Worm (Caenorhabditis elegans): Measurements from ENCODE around the gene C25G6.4.

C25G6.4 gene

DNA sequence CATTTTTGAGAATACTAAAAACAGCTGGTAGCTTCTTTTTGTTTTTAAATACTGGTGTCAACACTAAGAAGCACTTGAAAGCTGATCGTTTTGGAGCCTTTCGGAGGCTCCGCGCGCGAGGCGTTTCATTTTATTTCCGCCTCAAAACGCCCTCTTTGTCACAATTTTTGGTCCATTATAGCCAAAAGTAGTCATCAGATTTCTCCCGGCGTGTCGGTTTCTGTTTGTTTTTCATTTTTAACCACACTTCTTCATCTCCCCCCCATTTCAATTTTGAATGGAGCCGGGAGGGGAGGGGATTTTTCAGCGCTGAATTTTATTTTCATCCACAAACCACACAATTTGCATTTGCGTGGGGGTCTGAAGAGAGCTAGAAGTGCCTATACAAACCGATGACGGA lies at the start of gene C25G6.4:
Gene C25G6.4, minus strand, starts transcription at position 101 of the 400 bp plus-strand sequence.
- TF ChIP-seq nhr-23 (tag; optimal IDR thresholded peaks at IDR 0.05): no peak
- TF ChIP-seq blmp-1 (tag; optimal IDR thresholded peaks at IDR 0.05; ENCODE audit: insufficient read depth): no peak
- no peak for TF ChIP-seq lin-11 (tag; optimal IDR thresholded peaks at IDR 0.05)
- no peak for TF ChIP-seq peb-1 (tag; optimal IDR thresholded peaks at IDR 0.05)
- no peak for TF ChIP-seq gmeb-1 (tag; optimal IDR thresholded peaks at IDR 0.05)
- TF ChIP-seq nhr-12 (tag; optimal IDR thresholded peaks at IDR 0.05): no peak
- no peak for TF ChIP-seq F13H6.1 (tag; optimal IDR thresholded peaks at IDR 0.05)
- TF ChIP-seq ztf-11 (tag; optimal IDR thresholded peaks at IDR 0.05): no peak
- no peak for TF ChIP-seq nhr-129 (tag; optimal IDR thresholded peaks at IDR 0.05)

DNA sequence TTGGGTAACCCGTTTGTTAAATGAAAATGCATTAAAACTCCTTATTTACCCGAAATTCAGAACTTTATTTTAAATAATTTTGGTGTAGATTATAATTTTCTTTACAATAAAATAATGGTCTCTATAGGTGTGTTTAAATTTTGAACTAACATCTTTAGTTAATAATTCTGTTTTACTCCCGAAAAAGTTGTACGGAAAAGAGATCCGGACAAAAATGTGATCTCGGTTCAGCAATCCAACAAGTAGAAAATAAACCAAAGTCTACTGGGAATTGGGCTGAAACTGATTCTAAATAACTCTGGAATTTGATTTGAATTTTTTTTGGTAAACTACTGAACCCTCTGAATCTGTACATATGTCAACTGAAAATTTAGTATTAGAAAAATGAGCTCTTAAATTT lies 46.1 kb upstream of the C25G6.4 start:
- TF ChIP-seq ceh-82 (tag; optimal IDR thresholded peaks at IDR 0.05) (no peak), nhr-237 (tag; optimal IDR thresholded peaks at IDR 0.05) (no peak), blmp-1 (tag; optimal IDR thresholded peaks at IDR 0.05; ENCODE audit: insufficient read depth) (no peak), R02D3.7 (tag; optimal IDR thresholded peaks at IDR 0.05) (no peak)

DNA sequence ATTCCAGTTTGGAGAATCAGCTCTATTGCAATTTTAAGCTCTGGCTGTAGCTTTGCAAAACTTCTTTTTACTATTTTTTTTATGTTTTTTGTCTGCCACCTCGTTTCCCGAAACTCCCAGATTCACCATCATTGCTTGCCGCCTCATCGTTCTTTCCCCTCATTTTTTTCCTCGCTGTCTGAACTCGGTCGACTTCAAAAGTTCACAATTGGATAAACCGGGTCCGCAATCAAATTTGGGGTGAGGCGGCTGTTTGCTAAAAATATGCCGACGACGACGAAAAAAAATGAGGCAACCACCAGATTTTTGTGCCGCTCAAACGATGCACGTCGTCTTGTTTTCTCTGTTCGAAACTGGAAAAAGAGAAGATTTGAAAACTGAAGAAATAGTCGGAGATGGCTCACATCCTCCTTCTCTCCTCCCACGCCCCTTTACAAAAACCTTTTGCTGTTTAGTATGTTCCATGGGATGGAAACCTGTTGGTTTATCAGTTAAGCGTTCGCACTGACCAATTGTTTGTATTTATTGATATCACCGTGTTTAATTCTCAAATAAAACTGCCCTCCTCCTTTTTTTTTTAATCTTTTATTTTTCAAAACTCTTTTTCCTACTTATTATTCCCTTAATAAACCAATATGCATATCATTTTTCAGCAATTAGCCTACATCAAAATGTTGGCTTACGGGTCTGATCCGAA lies 45.1 kb upstream of the C25G6.4 start, which contains the start of gene dop-4:
Gene dop-4, plus strand, starts transcription at position 647 of the 697 bp plus-strand sequence.
- no peak for TF ChIP-seq ama-1 (optimal IDR thresholded peaks at IDR 0.05)
- no peak for TF ChIP-seq skn-1 (tag; optimal IDR thresholded peaks at IDR 0.05)
- peak; percentile 7 for TF ChIP-seq sma-9 (GFP tag; optimal IDR thresholded peaks at IDR 0.05)
- TF ChIP-seq sma-9 (tag; optimal IDR thresholded peaks at IDR 0.05): no peak
- no peak for TF ChIP-seq nhr-10 (tag; optimal IDR thresholded peaks at IDR 0.05)
- no peak for TF ChIP-seq nhr-25 (tag; optimal IDR thresholded peaks at IDR 0.05)

DNA sequence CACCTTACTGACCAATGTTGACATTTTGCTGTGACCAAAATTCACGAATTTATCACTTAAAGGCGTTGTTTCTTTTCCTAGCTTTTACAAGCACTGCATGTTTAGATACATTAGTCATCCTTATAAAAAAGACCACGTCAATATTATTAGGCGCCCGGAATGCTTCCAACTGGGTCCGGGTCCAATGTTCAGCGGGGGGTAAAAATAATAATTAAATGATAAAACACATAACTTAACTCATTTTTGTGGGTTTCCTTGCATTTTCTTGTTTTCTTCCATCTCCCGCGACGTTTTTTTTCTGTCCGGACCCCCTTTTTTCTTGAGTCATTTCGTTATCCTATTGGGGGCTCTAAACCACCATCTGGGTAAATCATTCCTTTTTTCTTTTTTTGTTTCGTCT lies 43.8 kb upstream of the C25G6.4 start:
- TF ChIP-seq nhr-77 (tag; optimal IDR thresholded peaks at IDR 0.05) (no peak), C34F6.9 (tag; optimal IDR thresholded peaks at IDR 0.05) (no peak), gmeb-1 (tag; optimal IDR thresholded peaks at IDR 0.05) (no peak), nhr-129 (tag; optimal IDR thresholded peaks at IDR 0.05) (no peak), lin-13 (GFP tag; optimal IDR thresholded peaks at IDR 0.05) (no peak), nhr-11 (tag; optimal IDR thresholded peaks at IDR 0.05) (no peak), fos-1 (tag; optimal IDR thresholded peaks at IDR 0.05) (no peak), mdl-1 (tag; optimal IDR thresholded peaks at IDR 0.05) (no peak), ztf-4 (tag; optimal IDR thresholded peaks at IDR 0.05) (no peak), lsy-2 (tag; optimal IDR thresholded peaks at IDR 0.05) (no peak), ztf-11 (tag; optimal IDR thresholded peaks at IDR 0.05) (no peak), mab-5 (tag; optimal IDR thresholded peaks at IDR 0.05) (no peak), nhr-10 (tag; optimal IDR thresholded peaks at IDR 0.05) (no peak), lin-39 (tag; optimal IDR thresholded peaks at IDR 0.05) (no peak), dmd-4 (tag; optimal IDR thresholded peaks at IDR 0.05) (no peak), elt-3 (tag; optimal IDR thresholded peaks at IDR 0.05) (no peak), nhr-25 (tag; optimal IDR thresholded peaks at IDR 0.05) (no peak), ceh-16 (tag; optimal IDR thresholded peaks at IDR 0.05) (no peak)

DNA sequence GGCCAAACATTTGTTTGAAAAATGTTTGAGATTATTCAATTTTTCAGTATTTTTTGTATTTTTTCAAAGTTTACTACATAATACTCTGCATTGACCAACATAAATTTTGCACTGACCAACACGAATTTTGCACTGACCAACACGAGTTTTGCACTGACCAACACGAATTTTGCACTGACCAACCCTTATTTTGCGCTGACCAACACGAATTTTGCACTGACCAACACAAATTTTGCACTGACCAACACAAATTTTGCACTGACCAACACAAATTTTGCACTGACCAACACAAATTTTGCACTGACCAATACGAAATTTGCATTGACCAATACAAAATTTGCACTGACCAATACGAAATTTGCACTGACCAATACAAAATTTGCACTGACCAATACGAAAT lies 43.3 kb upstream of the C25G6.4 start:
- no peak for TF ChIP-seq sma-9 (GFP tag; optimal IDR thresholded peaks at IDR 0.05)
- TF ChIP-seq sma-9 (tag; optimal IDR thresholded peaks at IDR 0.05): no peak
- TF ChIP-seq zag-1 (tag; optimal IDR thresholded peaks at IDR 0.05): no peak
- no peak for TF ChIP-seq R02D3.7 (tag; optimal IDR thresholded peaks at IDR 0.05)
- no peak for TF ChIP-seq aly-2 (tag; optimal IDR thresholded peaks at IDR 0.05)
- no peak for TF ChIP-seq nhr-12 (tag; optimal IDR thresholded peaks at IDR 0.05)
- TF ChIP-seq ama-1 (optimal IDR thresholded peaks at IDR 0.05): no peak
- TF ChIP-seq lin-13 (GFP tag; optimal IDR thresholded peaks at IDR 0.05): no peak
- no peak for TF ChIP-seq dmd-4 (tag; optimal IDR thresholded peaks at IDR 0.05)

DNA sequence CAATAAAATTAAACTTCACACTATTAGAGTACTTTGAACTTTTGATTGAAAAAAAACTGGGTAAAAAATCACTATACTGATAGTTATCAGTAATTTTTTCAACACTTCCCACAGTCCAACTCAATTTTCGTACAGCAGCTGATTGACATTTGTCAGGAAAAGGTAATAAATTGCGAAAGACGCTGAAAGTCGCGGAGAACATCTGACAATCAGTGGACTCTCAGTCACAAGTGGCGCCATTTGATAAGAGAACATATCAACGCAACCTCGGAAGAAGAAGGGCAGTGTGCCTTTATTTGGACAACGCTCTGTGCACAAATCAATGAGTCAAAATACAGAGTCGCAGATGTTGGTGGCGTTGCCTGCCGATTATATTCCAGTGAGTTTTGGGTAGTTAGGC lies 22.9 kb upstream of the C25G6.4 start, which contains the start of gene C52B11.5:
Gene C52B11.5, plus strand, starts transcription at position 250 of the 400 bp plus-strand sequence.
- TF ChIP-seq ztf-1 (GFP tag; conservative IDR thresholded peaks at IDR 0.05) (no peak), lin-11 (tag; optimal IDR thresholded peaks at IDR 0.05) (no peak), elt-1 (tag; optimal IDR thresholded peaks at IDR 0.05) (no peak), lsy-2 (tag; optimal IDR thresholded peaks at IDR 0.05) (no peak), unc-39 (tag; optimal IDR thresholded peaks at IDR 0.05) (no peak), nhr-11 (tag; optimal IDR thresholded peaks at IDR 0.05) (no peak), F13H6.1 (tag; optimal IDR thresholded peaks at IDR 0.05) (peak; percentile 5), R02D3.7 (tag; optimal IDR thresholded peaks at IDR 0.05) (no peak), gmeb-1 (tag; optimal IDR thresholded peaks at IDR 0.05) (peak; percentile 2), skn-1 (tag; optimal IDR thresholded peaks at IDR 0.05) (no peak), alr-1 (tag; optimal IDR thresholded peaks at IDR 0.05) (no peak), nhr-25 (tag; optimal IDR thresholded peaks at IDR 0.05) (no peak), crh-2 (tag; optimal IDR thresholded peaks at IDR 0.05) (peak; percentile 21), fos-1 (tag; optimal IDR thresholded peaks at IDR 0.05) (peak; percentile 85), sma-3 (GFP tag; optimal IDR thresholded peaks at IDR 0.05) (no peak), nhr-129 (tag; optimal IDR thresholded peaks at IDR 0.05) (no peak), dmd-4 (tag; optimal IDR thresholded peaks at IDR 0.05) (no peak), ztf-4 (tag; optimal IDR thresholded peaks at IDR 0.05) (no peak), mbf-1 (tag; optimal IDR thresholded peaks at IDR 0.05) (no peak), ama-1 (optimal IDR thresholded peaks at IDR 0.05) (no peak), nhr-6 (tag; optimal IDR thresholded peaks at IDR 0.05) (no peak), mab-5 (tag; optimal IDR thresholded peaks at IDR 0.05) (no peak), nhr-237 (tag; optimal IDR thresholded peaks at IDR 0.05) (no peak), snpc-4 (tag; optimal IDR thresholded peaks at IDR 0.05) (no peak), nhr-10 (tag; optimal IDR thresholded peaks at IDR 0.05) (no peak)

Measured in whole organism, L2 larva.